Worm (Caenorhabditis elegans) whole organism, L3 larva: ENCODE results near the gene pde-2.

Source experiments
- R02D3.7 ChIP-seq: fragments of 150-350 bp; optimal IDR thresholded peaks from 2 replicates; lab custom pipeline; 2014; ENCODE audit warnings: missing biosample characterization, missing genetic modification characterization
- ZK546.5 ChIP-seq: sonication (generic microtip); optimal IDR thresholded peaks from 2 replicates; lab custom pipeline; 2017; ENCODE audit warnings: missing biosample characterization, missing genetic modification characterization
- aly-2 ChIP-seq: fragments of 150-350 bp; optimal IDR thresholded peaks from 2 replicates; lab custom pipeline; 2014; ENCODE audit warnings: missing biosample characterization, missing genetic modification characterization
- ama-1 ChIP-seq: fragments of 150-350 bp; optimal IDR thresholded peaks from 2 replicates; lab custom pipeline; 2018
- ceh-16 ChIP-seq: sonication (generic microtip); optimal IDR thresholded peaks from 2 replicates; lab custom pipeline; 2017; ENCODE audit warnings: missing biosample characterization, missing genetic modification characterization
- ceh-28 ChIP-seq: fragments of 150-350 bp; optimal IDR thresholded peaks from 2 replicates; lab custom pipeline; 2014; ENCODE audit warnings: missing biosample characterization, missing genetic modification reagents, missing genetic modification characterization
- ceh-82 ChIP-seq: fragments of 150-350 bp; optimal IDR thresholded peaks from 2 replicates; lab custom pipeline; 2014; ENCODE audit warnings: missing biosample characterization, missing genetic modification characterization
- ceh-9 ChIP-seq: sonication (generic microtip); optimal IDR thresholded peaks from 2 replicates; lab custom pipeline; 2018; ENCODE audit warnings: missing biosample characterization, missing genetic modification characterization
- daf-12 ChIP-seq: fragments of 150-350 bp; optimal IDR thresholded peaks from 2 replicates; lab custom pipeline; 2014; ENCODE audit warnings: missing biosample characterization, missing genetic modification reagents, missing genetic modification characterization
- egl-27 ChIP-seq: sonication (generic microtip); optimal IDR thresholded peaks from 4 replicates; lab custom pipeline; 2017; ENCODE audit warnings: missing biosample characterization, missing genetic modification reagents, missing genetic modification characterization
- egl-5 ChIP-seq: fragments of 150-350 bp; optimal IDR thresholded peaks from 2 replicates; lab custom pipeline; 2017; ENCODE audit warnings: missing biosample characterization, missing genetic modification reagents, missing genetic modification characterization, inconsistent platforms
- elt-1 ChIP-seq: fragments of 150-350 bp; optimal IDR thresholded peaks from 2 replicates; lab custom pipeline; 2014; ENCODE audit warnings: missing biosample characterization, missing genetic modification characterization
- elt-2 ChIP-seq: sonication (generic microtip); optimal IDR thresholded peaks from 2 replicates; lab custom pipeline; 2016; ENCODE audit warnings: missing genetic modification reagents, mild to moderate bottlenecking, missing genetic modification characterization, missing compliant biosample characterization
- elt-3 ChIP-seq, 3 experiments: fragments of 150-350 bp in 1 of 3; sonication (generic microtip) in 2 of 3; optimal IDR thresholded peaks; 2 replicates in 2 of 3; 4 replicates in 1 of 3; lab custom pipeline; 2014 to 2017; ENCODE audit warnings: missing biosample characterization in 3 of 3, missing genetic modification characterization in 3 of 3
- eor-1 ChIP-seq, 2 experiments: fragments of 150-350 bp; optimal IDR thresholded peaks; 2 replicates each; lab custom pipeline; 2014 to 2018; ENCODE audit warnings: missing biosample characterization in 2 of 2, missing genetic modification characterization in 2 of 2
- fkh-10 ChIP-seq: sonication (generic microtip); optimal IDR thresholded peaks from 2 replicates; lab custom pipeline; 2017; ENCODE audit warnings: missing biosample characterization, missing genetic modification reagents, missing genetic modification characterization
- fkh-2 ChIP-seq: fragments of 150-350 bp; optimal IDR thresholded peaks from 2 replicates; lab custom pipeline; 2014; ENCODE audit warnings: missing biosample characterization, missing genetic modification reagents, missing genetic modification characterization
- fos-1 ChIP-seq: fragments of 150-350 bp; optimal IDR thresholded peaks from 2 replicates; lab custom pipeline; 2014; ENCODE audit warnings: missing biosample characterization, missing genetic modification characterization
- hmg-11 ChIP-seq: sonication (generic microtip); optimal IDR thresholded peaks from 2 replicates; lab custom pipeline; 2016; ENCODE audit warnings: missing genetic modification characterization, missing compliant biosample characterization
- jun-1 ChIP-seq: fragments of 150-350 bp; optimal IDR thresholded peaks from 2 replicates; lab custom pipeline; 2014; ENCODE audit warnings: missing biosample characterization, missing genetic modification reagents, missing genetic modification characterization
- lin-15B ChIP-seq: fragments of 150-350 bp; optimal IDR thresholded peaks from 2 replicates; lab custom pipeline; 2014; ENCODE audit warnings: missing biosample characterization, missing genetic modification characterization
- lin-39 ChIP-seq: fragments of 150-350 bp; optimal IDR thresholded peaks from 2 replicates; lab custom pipeline; 2018; ENCODE audit warnings: missing biosample characterization, missing genetic modification reagents, missing genetic modification characterization
- lsy-12 ChIP-seq: sonication (generic microtip); optimal IDR thresholded peaks from 2 replicates; lab custom pipeline; 2016; ENCODE audit warnings: mild to moderate bottlenecking, missing genetic modification characterization, missing compliant biosample characterization
- mdl-1 ChIP-seq: fragments of 150-350 bp; optimal IDR thresholded peaks from 2 replicates; lab custom pipeline; 2014; ENCODE audit warnings: missing biosample characterization, missing genetic modification characterization
- mml-1 ChIP-seq: fragments of 150-350 bp; sonication (generic microtip); optimal IDR thresholded peaks from 3 replicates; lab custom pipeline; 2014; ENCODE audit warnings: missing biosample characterization, missing genetic modification characterization
- nfya-1 ChIP-seq: sonication (generic microtip); optimal IDR thresholded peaks from 2 replicates; lab custom pipeline; 2017; ENCODE audit warnings: missing genetic modification characterization, mild to moderate bottlenecking, missing compliant biosample characterization, antibody characterized with exemption, moderate library complexity; ENCODE audit not compliant: insufficient read depth
- nhr-11 ChIP-seq: fragments of 150-350 bp; optimal IDR thresholded peaks from 2 replicates; lab custom pipeline; 2014; ENCODE audit warnings: missing biosample characterization, missing genetic modification characterization
- nhr-12 ChIP-seq: fragments of 150-350 bp; optimal IDR thresholded peaks from 2 replicates; lab custom pipeline; 2014; ENCODE audit warnings: missing biosample characterization, missing genetic modification characterization
- nhr-23 ChIP-seq: fragments of 150-350 bp; optimal IDR thresholded peaks from 2 replicates; lab custom pipeline; 2014; ENCODE audit warnings: missing biosample characterization, missing genetic modification reagents, missing genetic modification characterization
- nhr-237 ChIP-seq: fragments of 150-350 bp; optimal IDR thresholded peaks from 2 replicates; lab custom pipeline; 2014; ENCODE audit warnings: missing biosample characterization, missing genetic modification characterization
- nhr-25 ChIP-seq: sonication (generic microtip); optimal IDR thresholded peaks from 2 replicates; lab custom pipeline; 2017; ENCODE audit warnings: missing biosample characterization, missing genetic modification characterization
- nhr-28 ChIP-seq: fragments of 150-350 bp; optimal IDR thresholded peaks from 2 replicates; lab custom pipeline; 2014; ENCODE audit warnings: missing biosample characterization, missing genetic modification characterization
- nhr-43 ChIP-seq: sonication (generic microtip); optimal IDR thresholded peaks from 2 replicates; lab custom pipeline; 2016; ENCODE audit warnings: mild to moderate bottlenecking, missing genetic modification characterization, missing compliant biosample characterization; ENCODE audit not compliant: poor library complexity, severe bottlenecking
- nhr-67 ChIP-seq: fragments of 150-350 bp; optimal IDR thresholded peaks from 2 replicates; lab custom pipeline; 2014; ENCODE audit warnings: missing biosample characterization, missing genetic modification characterization
- nhr-76 ChIP-seq: fragments of 150-350 bp; sonication (generic microtip); optimal IDR thresholded peaks from 5 replicates; lab custom pipeline; 2014; ENCODE audit warnings: missing biosample characterization, missing genetic modification characterization
- nhr-77 ChIP-seq: fragments of 150-350 bp; optimal IDR thresholded peaks from 2 replicates; lab custom pipeline; 2014; ENCODE audit warnings: missing biosample characterization, missing genetic modification characterization
- pha-4 ChIP-seq: fragments of 150-350 bp; optimal IDR thresholded peaks from 2 replicates; lab custom pipeline; 2014; ENCODE audit warnings: missing biosample characterization, missing genetic modification reagents, missing genetic modification characterization
- pqm-1 ChIP-seq: fragments of 150-350 bp; optimal IDR thresholded peaks from 2 replicates; lab custom pipeline; 2017; ENCODE audit warnings: missing biosample characterization, missing genetic modification characterization, inconsistent platforms
- sea-2 ChIP-seq: fragments of 150-350 bp; sonication (generic microtip); optimal IDR thresholded peaks from 4 replicates; lab custom pipeline; 2014; ENCODE audit warnings: missing biosample characterization, missing genetic modification reagents, missing genetic modification characterization
- skn-1 ChIP-seq: fragments of 150-350 bp; optimal IDR thresholded peaks from 2 replicates; lab custom pipeline; 2014; ENCODE audit warnings: missing biosample characterization, missing genetic modification characterization
- snpc-4 ChIP-seq: fragments of 150-350 bp; optimal IDR thresholded peaks from 2 replicates; lab custom pipeline; 2014; ENCODE audit warnings: missing biosample characterization, missing genetic modification characterization
- tbx-2 ChIP-seq: sonication (generic microtip); optimal IDR thresholded peaks from 2 replicates; lab custom pipeline; 2016; ENCODE audit warnings: mild to moderate bottlenecking, missing genetic modification characterization, missing compliant biosample characterization
- unc-39 ChIP-seq: sonication (generic microtip); optimal IDR thresholded peaks from 4 replicates; lab custom pipeline; 2017; ENCODE audit warnings: missing biosample characterization, missing genetic modification characterization
- unc-62 ChIP-seq: fragments of 150-350 bp; sonication (generic microtip); optimal IDR thresholded peaks from 4 replicates; lab custom pipeline; 2014; ENCODE audit warnings: missing biosample characterization, missing genetic modification reagents, missing genetic modification characterization
- zag-1 ChIP-seq: fragments of 150-350 bp; optimal IDR thresholded peaks from 2 replicates; lab custom pipeline; 2014; ENCODE audit warnings: missing biosample characterization, missing genetic modification characterization
- ztf-11 ChIP-seq: fragments of 150-350 bp; optimal IDR thresholded peaks from 2 replicates; lab custom pipeline; 2014; ENCODE audit warnings: missing biosample characterization, missing genetic modification characterization
- ztf-4 ChIP-seq: fragments of 150-350 bp; optimal IDR thresholded peaks from 2 replicates; lab custom pipeline; 2014; ENCODE audit warnings: missing biosample characterization, missing genetic modification characterization

The pde-2 gene

ce11 chrIII:8986872-8987271 is 5.2 kb upstream of the pde-2 start:
- TF ChIP-seq daf-12 (no peak), nhr-25 (tag; lab: Kevin White, UChicago) (peak; percentile 2), lin-15B (tag; lab: Kevin White, UChicago) (no peak), tbx-2 (tag; lab: Kevin White, UChicago) (no peak), ceh-28 (tag; lab: Kevin White, UChicago) (no peak), eor-1 (tag; optimal IDR thresholded peaks at IDR 0.05; lab: Kevin White, UChicago) (no peak), zag-1 (tag; lab: Kevin White, UChicago) (no peak), nfya-1 (tag; lab: Kevin White, UChicago) (no peak), ceh-16 (tag; lab: Kevin White, UChicago) (no peak), pha-4 (tag; lab: Kevin White, UChicago) (no peak), egl-27 (tag; lab: Kevin White, UChicago) (no peak), R02D3.7 (tag; lab: Kevin White, UChicago) (peak; percentile 48), ztf-11 (tag; lab: Kevin White, UChicago) (no peak), mdl-1 (tag; lab: Kevin White, UChicago) (no peak), jun-1 (tag; lab: Kevin White, UChicago) (no peak), elt-2 (peak; percentile 4), ceh-9 (tag; lab: Kevin White, UChicago) (no peak), fkh-10 (GFP tag; lab: Kevin White, UChicago) (no peak), aly-2 (tag; lab: Kevin White, UChicago) (no peak), ceh-82 (no peak), egl-5 (tag; lab: Kevin White, UChicago) (no peak), nhr-23 (tag; lab: Kevin White, UChicago) (peak; percentile 73), elt-3 (tag; optimal IDR thresholded peaks at IDR 0.05; lab: Kevin White, UChicago) (peak; percentile 77 to 99 (median 96)), ztf-4 (tag; lab: Kevin White, UChicago) (no peak), mml-1 (tag; lab: Kevin White, UChicago) (no peak), unc-62 (GFP tag; lab: Kevin White, UChicago) (peak; percentile 3), sea-2 (GFP tag; lab: Kevin White, UChicago) (no peak), nhr-237 (tag; lab: Kevin White, UChicago) (no peak), elt-1 (tag; lab: Kevin White, UChicago) (no peak), ama-1 (no peak), unc-39 (tag; lab: Kevin White, UChicago) (no peak), lsy-12 (tag; lab: Kevin White, UChicago) (no peak), ZK546.5 (tag; lab: Kevin White, UChicago) (no peak), nhr-28 (tag; lab: Kevin White, UChicago) (no peak), lin-39 (no peak), pqm-1 (no peak), fkh-2 (tag; lab: Kevin White, UChicago) (no peak), hmg-11 (tag; lab: Kevin White, UChicago) (no peak), snpc-4 (tag; lab: Kevin White, UChicago) (no peak), nhr-11 (tag; lab: Kevin White, UChicago) (no peak), nhr-76 (tag; lab: Kevin White, UChicago) (no peak), nhr-12 (tag; lab: Kevin White, UChicago) (no peak), nhr-77 (tag; lab: Kevin White, UChicago) (no peak), fos-1 (tag; lab: Kevin White, UChicago) (no peak), nhr-43 (tag; lab: Kevin White, UChicago) (peak; percentile 63), nhr-67 (tag; lab: Kevin White, UChicago) (no peak), skn-1 (tag; lab: Kevin White, UChicago) (no peak)
